Worm (Caenorhabditis elegans): Measurements from ENCODE around the gene Y43F8B.9.

DNA sequence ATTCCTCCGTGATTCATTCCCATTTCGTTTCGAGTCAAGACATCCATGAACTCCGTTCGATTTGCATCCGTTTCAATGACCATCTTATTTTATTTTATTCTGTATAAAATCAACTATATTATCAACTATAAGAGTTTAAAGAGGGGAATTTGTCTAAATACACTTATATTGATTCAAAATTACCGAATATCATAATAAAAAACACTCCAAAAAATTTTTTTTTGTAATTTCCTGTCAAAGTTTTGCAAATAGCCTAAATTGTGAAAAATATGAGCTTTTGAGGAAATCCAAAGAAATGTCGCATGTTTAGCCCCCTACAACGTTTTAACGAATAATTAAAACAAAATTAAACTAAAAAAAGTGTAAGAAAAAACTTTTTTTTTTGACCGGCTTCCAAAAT is 15.9 kb upstream of the Y43F8B.9 start, which contains the start of gene Y43F8B.15:
- TF ChIP-seq lin-26 (GFP tag; IDR thresholded peaks at IDR 0.05) (no peak), unc-62 (GFP tag; optimal IDR thresholded peaks at IDR 0.05) (no peak), dpl-1 (GFP tag; optimal IDR thresholded peaks at IDR 0.05) (no peak), aptf-3 (GFP tag; IDR thresholded peaks at IDR 0.05) (no peak), egl-44 (GFP tag; IDR thresholded peaks at IDR 0.05) (no peak), madf-10 (tag; optimal IDR thresholded peaks at IDR 0.05) (no peak), dpff-1 (tag; optimal IDR thresholded peaks at IDR 0.05) (no peak), F57A8.1 (GFP tag; optimal IDR thresholded peaks at IDR 0.05) (no peak), tbx-9 (tag; optimal IDR thresholded peaks at IDR 0.05; ENCODE audit: borderline replicate concordance) (no peak), snpc-4 (GFP tag; optimal IDR thresholded peaks at IDR 0.05) (no peak), snpc-4 (tag; optimal IDR thresholded peaks at IDR 0.05) (no peak), ceh-100 (GFP tag; IDR thresholded peaks at IDR 0.05) (no peak), sptf-2 (GFP tag; optimal IDR thresholded peaks at IDR 0.05) (no peak)
